Worm (Caenorhabditis elegans) whole organism, late embryonic: ENCODE measurements around the gene Y39E4B.10.

Experiments
- T23F11.4 ChIP-seq: fragments of 200-800 bp; sonication (Bioruptor generic); optimal IDR thresholded peaks from 2 replicates; lab custom pipeline; 2018; ENCODE audit warnings: mild to moderate bottlenecking, missing genetic modification characterization, missing compliant biosample characterization
- ama-1 ChIP-seq: fragments of 150-350 bp; optimal IDR thresholded peaks from 2 replicates; lab custom pipeline; 2014
- che-1 ChIP-seq: sonication (generic microtip); optimal IDR thresholded peaks from 2 replicates; lab custom pipeline; 2016; ENCODE audit warnings: mild to moderate bottlenecking, missing genetic modification characterization, missing compliant biosample characterization
- dmd-4 ChIP-seq: sonication (generic microtip); optimal IDR thresholded peaks from 2 replicates; lab custom pipeline; 2016; ENCODE audit warnings: borderline replicate concordance, missing genetic modification characterization, missing compliant biosample characterization
- fkh-10 ChIP-seq: fragments of 150-350 bp; optimal IDR thresholded peaks from 2 replicates; lab custom pipeline; 2014; ENCODE audit warnings: missing biosample characterization, missing genetic modification reagents, missing genetic modification characterization
- gmeb-2 ChIP-seq: sonication (generic microtip); optimal IDR thresholded peaks from 2 replicates; lab custom pipeline; 2016; ENCODE audit warnings: missing genetic modification characterization, inconsistent platforms, missing compliant biosample characterization
- mec-3 ChIP-seq: sonication (generic microtip); optimal IDR thresholded peaks from 2 replicates; lab custom pipeline; 2016; ENCODE audit warnings: borderline replicate concordance, missing genetic modification characterization, missing compliant biosample characterization
- nfya-1 ChIP-seq: sonication (generic microtip); optimal IDR thresholded peaks from 2 replicates; lab custom pipeline; 2017; ENCODE audit warnings: missing genetic modification characterization, mild to moderate bottlenecking, missing compliant biosample characterization, antibody characterized with exemption, moderate library complexity
- pag-3 ChIP-seq: sonication (generic microtip); optimal IDR thresholded peaks from 2 replicates; lab custom pipeline; 2016; ENCODE audit warnings: missing compliant biosample characterization, missing genetic modification characterization, borderline replicate concordance
- pax-1 ChIP-seq: fragments of 150-350 bp; optimal IDR thresholded peaks from 2 replicates; lab custom pipeline; 2014; ENCODE audit warnings: missing biosample characterization, missing genetic modification characterization
- pqm-1 ChIP-seq: sonication (generic microtip); optimal IDR thresholded peaks from 2 replicates; lab custom pipeline; 2016; ENCODE audit warnings: missing genetic modification characterization, missing compliant biosample characterization

DNA sequence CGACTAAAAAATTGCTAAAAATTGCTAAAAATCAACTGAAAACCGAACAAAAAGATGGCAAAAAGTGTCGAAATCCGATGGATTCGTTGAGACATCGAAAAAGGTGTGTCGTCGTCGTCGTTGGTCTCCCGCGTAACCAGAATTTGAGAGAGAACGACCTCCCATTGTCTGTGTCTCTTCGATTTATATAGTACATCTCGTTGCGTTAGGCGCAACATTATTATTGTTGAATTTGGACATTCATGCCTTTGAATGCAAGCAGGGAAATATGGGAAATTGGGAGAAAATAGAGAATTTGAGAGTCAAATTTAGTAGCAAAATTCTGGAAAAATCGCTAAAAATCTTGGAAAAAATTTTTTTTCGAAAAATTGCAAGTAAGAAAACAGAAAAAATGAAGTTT, 48.7 kb downstream of the Y39E4B.10 start:
- TF ChIP-seq gmeb-2 (tag; lab: Kevin White, UChicago) (no peak), pag-3 (tag; lab: Kevin White, UChicago) (no peak), T23F11.4 (GFP tag; lab: Kevin White, UChicago) (no peak), ama-1 (lab: Kevin White, UChicago) (no peak), mec-3 (tag; lab: Kevin White, UChicago) (no peak), dmd-4 (tag; lab: Kevin White, UChicago) (no peak), pax-1 (tag; lab: Kevin White, UChicago) (no peak), che-1 (no peak), nfya-1 (tag; lab: Kevin White, UChicago) (no peak), pqm-1 (tag; lab: Kevin White, UChicago) (no peak), fkh-10 (GFP tag; lab: Kevin White, UChicago) (no peak)
